Fruit fly (Drosophila melanogaster): ENCODE results near the gene CG43902.

- TF ChIP-seq CTCF (optimal IDR thresholded peaks at IDR 0.05): no peak
- TF ChIP-seq CG8478 (optimal IDR thresholded peaks at IDR 0.05): no peak
Measured at dm6 chrX:10125629-10126028, 32.6 kb upstream of the CG43902 start.

Data from S2 (cell line).